Worm (Caenorhabditis elegans) whole organism, L3 larva: ENCODE results near the gene nas-15.

Experiments
- R02D3.7 ChIP-seq: fragments of 150-350 bp; optimal IDR thresholded peaks from 2 replicates; lab custom pipeline; 2014; ENCODE audit warnings: missing biosample characterization, missing genetic modification characterization
- ZK546.5 ChIP-seq: sonication (generic microtip); optimal IDR thresholded peaks from 2 replicates; lab custom pipeline; 2017; ENCODE audit warnings: missing biosample characterization, missing genetic modification characterization
- aly-2 ChIP-seq: fragments of 150-350 bp; optimal IDR thresholded peaks from 2 replicates; lab custom pipeline; 2014; ENCODE audit warnings: missing biosample characterization, missing genetic modification characterization
- ama-1 ChIP-seq: fragments of 150-350 bp; optimal IDR thresholded peaks from 2 replicates; lab custom pipeline; 2018
- ceh-16 ChIP-seq: sonication (generic microtip); optimal IDR thresholded peaks from 2 replicates; lab custom pipeline; 2017; ENCODE audit warnings: missing biosample characterization, missing genetic modification characterization
- ceh-28 ChIP-seq: fragments of 150-350 bp; optimal IDR thresholded peaks from 2 replicates; lab custom pipeline; 2014; ENCODE audit warnings: missing biosample characterization, missing genetic modification reagents, missing genetic modification characterization
- ceh-82 ChIP-seq: fragments of 150-350 bp; optimal IDR thresholded peaks from 2 replicates; lab custom pipeline; 2014; ENCODE audit warnings: missing biosample characterization, missing genetic modification characterization
- ceh-9 ChIP-seq: sonication (generic microtip); optimal IDR thresholded peaks from 2 replicates; lab custom pipeline; 2018; ENCODE audit warnings: missing biosample characterization, missing genetic modification characterization
- daf-12 ChIP-seq: fragments of 150-350 bp; optimal IDR thresholded peaks from 2 replicates; lab custom pipeline; 2014; ENCODE audit warnings: missing biosample characterization, missing genetic modification reagents, missing genetic modification characterization
- egl-27 ChIP-seq: sonication (generic microtip); optimal IDR thresholded peaks from 4 replicates; lab custom pipeline; 2017; ENCODE audit warnings: missing biosample characterization, missing genetic modification reagents, missing genetic modification characterization
- egl-5 ChIP-seq: fragments of 150-350 bp; optimal IDR thresholded peaks from 2 replicates; lab custom pipeline; 2017; ENCODE audit warnings: missing biosample characterization, missing genetic modification reagents, missing genetic modification characterization, inconsistent platforms
- elt-1 ChIP-seq: fragments of 150-350 bp; optimal IDR thresholded peaks from 2 replicates; lab custom pipeline; 2014; ENCODE audit warnings: missing biosample characterization, missing genetic modification characterization
- elt-2 ChIP-seq: sonication (generic microtip); optimal IDR thresholded peaks from 2 replicates; lab custom pipeline; 2016; ENCODE audit warnings: missing genetic modification reagents, mild to moderate bottlenecking, missing genetic modification characterization, missing compliant biosample characterization
- elt-3 ChIP-seq, 3 experiments: fragments of 150-350 bp in 1 of 3; sonication (generic microtip) in 2 of 3; optimal IDR thresholded peaks; 2 replicates in 2 of 3; 4 replicates in 1 of 3; lab custom pipeline; 2014 to 2017; ENCODE audit warnings: missing biosample characterization in 3 of 3, missing genetic modification characterization in 3 of 3
- eor-1 ChIP-seq, 2 experiments: fragments of 150-350 bp; optimal IDR thresholded peaks; 2 replicates each; lab custom pipeline; 2014 to 2018; ENCODE audit warnings: missing biosample characterization in 2 of 2, missing genetic modification characterization in 2 of 2
- fkh-10 ChIP-seq: sonication (generic microtip); optimal IDR thresholded peaks from 2 replicates; lab custom pipeline; 2017; ENCODE audit warnings: missing biosample characterization, missing genetic modification reagents, missing genetic modification characterization
- fkh-2 ChIP-seq: fragments of 150-350 bp; optimal IDR thresholded peaks from 2 replicates; lab custom pipeline; 2014; ENCODE audit warnings: missing biosample characterization, missing genetic modification reagents, missing genetic modification characterization
- fos-1 ChIP-seq: fragments of 150-350 bp; optimal IDR thresholded peaks from 2 replicates; lab custom pipeline; 2014; ENCODE audit warnings: missing biosample characterization, missing genetic modification characterization
- hmg-11 ChIP-seq: sonication (generic microtip); optimal IDR thresholded peaks from 2 replicates; lab custom pipeline; 2016; ENCODE audit warnings: missing genetic modification characterization, missing compliant biosample characterization
- jun-1 ChIP-seq: fragments of 150-350 bp; optimal IDR thresholded peaks from 2 replicates; lab custom pipeline; 2014; ENCODE audit warnings: missing biosample characterization, missing genetic modification reagents, missing genetic modification characterization
- lin-15B ChIP-seq: fragments of 150-350 bp; optimal IDR thresholded peaks from 2 replicates; lab custom pipeline; 2014; ENCODE audit warnings: missing biosample characterization, missing genetic modification characterization
- lin-39 ChIP-seq: fragments of 150-350 bp; optimal IDR thresholded peaks from 2 replicates; lab custom pipeline; 2018; ENCODE audit warnings: missing biosample characterization, missing genetic modification reagents, missing genetic modification characterization
- lsy-12 ChIP-seq: sonication (generic microtip); optimal IDR thresholded peaks from 2 replicates; lab custom pipeline; 2016; ENCODE audit warnings: mild to moderate bottlenecking, missing genetic modification characterization, missing compliant biosample characterization
- mdl-1 ChIP-seq: fragments of 150-350 bp; optimal IDR thresholded peaks from 2 replicates; lab custom pipeline; 2014; ENCODE audit warnings: missing biosample characterization, missing genetic modification characterization
- mml-1 ChIP-seq: fragments of 150-350 bp; sonication (generic microtip); optimal IDR thresholded peaks from 3 replicates; lab custom pipeline; 2014; ENCODE audit warnings: missing biosample characterization, missing genetic modification characterization
- nfya-1 ChIP-seq: sonication (generic microtip); optimal IDR thresholded peaks from 2 replicates; lab custom pipeline; 2017; ENCODE audit warnings: missing genetic modification characterization, mild to moderate bottlenecking, missing compliant biosample characterization, antibody characterized with exemption, moderate library complexity; ENCODE audit not compliant: insufficient read depth
- nhr-11 ChIP-seq: fragments of 150-350 bp; optimal IDR thresholded peaks from 2 replicates; lab custom pipeline; 2014; ENCODE audit warnings: missing biosample characterization, missing genetic modification characterization
- nhr-12 ChIP-seq: fragments of 150-350 bp; optimal IDR thresholded peaks from 2 replicates; lab custom pipeline; 2014; ENCODE audit warnings: missing biosample characterization, missing genetic modification characterization
- nhr-23 ChIP-seq: fragments of 150-350 bp; optimal IDR thresholded peaks from 2 replicates; lab custom pipeline; 2014; ENCODE audit warnings: missing biosample characterization, missing genetic modification reagents, missing genetic modification characterization
- nhr-237 ChIP-seq: fragments of 150-350 bp; optimal IDR thresholded peaks from 2 replicates; lab custom pipeline; 2014; ENCODE audit warnings: missing biosample characterization, missing genetic modification characterization
- nhr-25 ChIP-seq: sonication (generic microtip); optimal IDR thresholded peaks from 2 replicates; lab custom pipeline; 2017; ENCODE audit warnings: missing biosample characterization, missing genetic modification characterization
- nhr-28 ChIP-seq: fragments of 150-350 bp; optimal IDR thresholded peaks from 2 replicates; lab custom pipeline; 2014; ENCODE audit warnings: missing biosample characterization, missing genetic modification characterization
- nhr-43 ChIP-seq: sonication (generic microtip); optimal IDR thresholded peaks from 2 replicates; lab custom pipeline; 2016; ENCODE audit warnings: mild to moderate bottlenecking, missing genetic modification characterization, missing compliant biosample characterization; ENCODE audit not compliant: poor library complexity, severe bottlenecking
- nhr-67 ChIP-seq: fragments of 150-350 bp; optimal IDR thresholded peaks from 2 replicates; lab custom pipeline; 2014; ENCODE audit warnings: missing biosample characterization, missing genetic modification characterization
- nhr-76 ChIP-seq: fragments of 150-350 bp; sonication (generic microtip); optimal IDR thresholded peaks from 5 replicates; lab custom pipeline; 2014; ENCODE audit warnings: missing biosample characterization, missing genetic modification characterization
- nhr-77 ChIP-seq: fragments of 150-350 bp; optimal IDR thresholded peaks from 2 replicates; lab custom pipeline; 2014; ENCODE audit warnings: missing biosample characterization, missing genetic modification characterization
- pha-4 ChIP-seq: fragments of 150-350 bp; optimal IDR thresholded peaks from 2 replicates; lab custom pipeline; 2014; ENCODE audit warnings: missing biosample characterization, missing genetic modification reagents, missing genetic modification characterization
- pqm-1 ChIP-seq: fragments of 150-350 bp; optimal IDR thresholded peaks from 2 replicates; lab custom pipeline; 2017; ENCODE audit warnings: missing biosample characterization, missing genetic modification characterization, inconsistent platforms
- sea-2 ChIP-seq: fragments of 150-350 bp; sonication (generic microtip); optimal IDR thresholded peaks from 4 replicates; lab custom pipeline; 2014; ENCODE audit warnings: missing biosample characterization, missing genetic modification reagents, missing genetic modification characterization
- skn-1 ChIP-seq: fragments of 150-350 bp; optimal IDR thresholded peaks from 2 replicates; lab custom pipeline; 2014; ENCODE audit warnings: missing biosample characterization, missing genetic modification characterization
- snpc-4 ChIP-seq: fragments of 150-350 bp; optimal IDR thresholded peaks from 2 replicates; lab custom pipeline; 2014; ENCODE audit warnings: missing biosample characterization, missing genetic modification characterization
- tbx-2 ChIP-seq: sonication (generic microtip); optimal IDR thresholded peaks from 2 replicates; lab custom pipeline; 2016; ENCODE audit warnings: mild to moderate bottlenecking, missing genetic modification characterization, missing compliant biosample characterization
- unc-39 ChIP-seq: sonication (generic microtip); optimal IDR thresholded peaks from 4 replicates; lab custom pipeline; 2017; ENCODE audit warnings: missing biosample characterization, missing genetic modification characterization
- unc-62 ChIP-seq: fragments of 150-350 bp; sonication (generic microtip); optimal IDR thresholded peaks from 4 replicates; lab custom pipeline; 2014; ENCODE audit warnings: missing biosample characterization, missing genetic modification reagents, missing genetic modification characterization
- zag-1 ChIP-seq: fragments of 150-350 bp; optimal IDR thresholded peaks from 2 replicates; lab custom pipeline; 2014; ENCODE audit warnings: missing biosample characterization, missing genetic modification characterization
- ztf-11 ChIP-seq: fragments of 150-350 bp; optimal IDR thresholded peaks from 2 replicates; lab custom pipeline; 2014; ENCODE audit warnings: missing biosample characterization, missing genetic modification characterization
- ztf-4 ChIP-seq: fragments of 150-350 bp; optimal IDR thresholded peaks from 2 replicates; lab custom pipeline; 2014; ENCODE audit warnings: missing biosample characterization, missing genetic modification characterization

Gene nas-15

DNA sequence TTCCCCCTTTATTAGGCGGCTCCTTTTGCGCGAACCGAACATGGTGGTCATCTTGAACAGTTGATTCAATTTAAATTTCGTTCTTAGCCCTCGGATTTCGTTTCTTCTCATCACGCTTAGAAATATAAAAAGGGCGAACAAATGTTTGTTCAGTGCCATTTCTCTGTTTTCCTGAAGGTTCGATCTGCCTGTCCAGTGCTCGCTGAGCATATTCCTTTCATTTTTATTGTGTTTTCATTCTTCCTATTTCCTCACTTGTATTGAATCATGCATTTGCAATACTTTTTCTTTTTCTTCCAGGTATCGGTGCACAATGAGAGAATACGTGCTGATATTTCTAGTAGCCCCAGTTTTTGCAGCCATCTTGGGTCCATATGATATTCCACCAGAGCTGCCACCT, at the start of gene nas-15:
TSS of gene nas-15 (plus strand) at position 301 of the 400 bp plus-strand sequence.
- no peak for TF ChIP-seq egl-27 (tag; lab: Kevin White, UChicago)
- TF ChIP-seq nhr-12 (tag; lab: Kevin White, UChicago): no peak
- no peak for TF ChIP-seq mml-1 (tag; lab: Kevin White, UChicago)
- TF ChIP-seq unc-39 (tag; lab: Kevin White, UChicago): no peak
- no peak for TF ChIP-seq pha-4 (tag; lab: Kevin White, UChicago)
- TF ChIP-seq, all 47 proteins: peak for 0

DNA sequence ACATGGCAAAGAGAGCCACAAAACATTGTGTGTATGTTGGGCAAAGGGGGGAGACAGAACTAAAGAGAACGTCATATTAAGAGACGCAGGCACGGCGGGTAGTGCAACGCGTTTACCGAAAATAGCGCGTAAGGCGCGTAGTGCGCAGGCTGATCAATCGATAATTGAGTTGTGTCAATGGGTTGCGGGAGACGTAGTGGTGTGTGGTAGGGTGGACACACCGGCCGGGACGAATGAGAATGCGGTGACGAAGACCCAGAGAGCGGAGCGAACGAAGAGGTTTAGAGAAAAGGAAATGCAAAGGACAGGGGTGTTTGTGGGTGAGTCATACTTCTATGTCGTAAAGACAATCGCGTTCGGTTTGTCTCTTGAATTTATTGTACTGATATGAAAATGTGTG, 49.8 kb upstream of the nas-15 start:
- TF ChIP-seq fos-1 (peak; percentile 93), mdl-1 (tag; lab: Kevin White, UChicago) (no peak), nhr-77 (tag; lab: Kevin White, UChicago) (no peak), lin-39 (tag; lab: Kevin White, UChicago) (no peak), skn-1 (tag; lab: Kevin White, UChicago) (no peak), nhr-11 (tag; lab: Kevin White, UChicago) (no peak), lin-15B (tag; lab: Kevin White, UChicago) (peak; percentile 39), egl-5 (tag; lab: Kevin White, UChicago) (no peak), elt-3 (tag; optimal IDR thresholded peaks at IDR 0.05; lab: Kevin White, UChicago) (no peak), ceh-82 (no peak), unc-62 (GFP tag; lab: Kevin White, UChicago) (no peak), nhr-12 (tag; lab: Kevin White, UChicago) (no peak), ceh-9 (no peak), lsy-12 (peak; percentile 51), snpc-4 (tag; lab: Kevin White, UChicago) (peak; percentile 26), ceh-16 (tag; lab: Kevin White, UChicago) (no peak), eor-1 (tag; optimal IDR thresholded peaks at IDR 0.05; lab: Kevin White, UChicago) (no peak), nhr-23 (peak; percentile 66), nhr-25 (tag; lab: Kevin White, UChicago) (peak; percentile 84), ceh-28 (peak; percentile 96), sea-2 (GFP tag; lab: Kevin White, UChicago) (no peak), nfya-1 (peak; percentile 79), pqm-1 (tag; lab: Kevin White, UChicago) (peak; percentile 50), ztf-4 (no peak), mml-1 (tag; lab: Kevin White, UChicago) (no peak), ama-1 (lab: Kevin White, UChicago) (no peak), fkh-2 (tag; lab: Kevin White, UChicago) (no peak), nhr-28 (no peak), aly-2 (tag; lab: Kevin White, UChicago) (no peak), nhr-67 (tag; lab: Kevin White, UChicago) (no peak), daf-12 (tag; lab: Kevin White, UChicago) (no peak), ztf-11 (no peak), nhr-43 (tag; lab: Kevin White, UChicago) (peak; percentile 21), nhr-237 (tag; lab: Kevin White, UChicago) (no peak), hmg-11 (tag; lab: Kevin White, UChicago) (peak; percentile 94), nhr-76 (no peak), egl-27 (tag; lab: Kevin White, UChicago) (peak; percentile 43), R02D3.7 (no peak), tbx-2 (tag; lab: Kevin White, UChicago) (peak; percentile 47), unc-39 (tag; lab: Kevin White, UChicago) (no peak), elt-1 (tag; lab: Kevin White, UChicago) (no peak), elt-2 (peak; percentile 65), jun-1 (tag; lab: Kevin White, UChicago) (peak; percentile 90), pha-4 (tag; lab: Kevin White, UChicago) (peak; percentile 78), ZK546.5 (tag; lab: Kevin White, UChicago) (no peak), fkh-10 (GFP tag; lab: Kevin White, UChicago) (no peak), zag-1 (tag; lab: Kevin White, UChicago) (no peak)
